Worm (Caenorhabditis elegans): ENCODE data around the gene C27C12.3.

The C27C12.3 gene

DNA sequence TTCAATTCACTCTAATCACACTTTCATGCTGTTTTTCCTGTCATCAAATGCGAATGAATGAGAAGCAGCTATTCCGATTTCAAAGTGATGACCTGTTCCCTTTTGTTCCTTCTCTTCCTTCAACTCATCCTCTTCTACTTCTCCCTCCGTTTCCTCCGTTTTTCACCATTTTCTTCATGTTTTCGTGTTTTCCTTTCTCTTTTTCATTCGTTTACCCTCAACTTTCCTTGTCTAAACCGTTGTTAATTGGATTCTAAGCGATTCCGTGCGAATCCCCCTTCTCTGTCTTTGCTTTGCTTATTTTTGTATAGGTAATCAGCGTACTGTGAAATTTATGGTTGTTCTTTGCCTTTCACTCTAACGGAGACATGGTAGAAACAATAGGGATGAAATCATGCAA, 20.2 kb upstream of the C27C12.3 start:
- TF ChIP-seq unc-62 (GFP tag; optimal IDR thresholded peaks at IDR 0.05 in 1 of 2), result peak in 1 of 2 experiments; percentile 13
- TF ChIP-seq unc-62 (tag; optimal IDR thresholded peaks at IDR 0.05), result no peak
- peak; percentile 60 for TF ChIP-seq aha-1 (tag)
- TF ChIP-seq lin-29 (GFP tag; IDR thresholded peaks at IDR 0.05), result no peak

ce11 chrX:14881119-14881518, 15.5 kb upstream of the C27C12.3 start, which contains the start of gene flp-8:
TSS of gene flp-8 (plus strand) at chrX:14881419.
- TF ChIP-seq mep-1 (tag; optimal IDR thresholded peaks at IDR 0.05) (no peak), tra-1 (GFP tag; IDR thresholded peaks at IDR 0.05) (no peak), F10B5.3 (tag; optimal IDR thresholded peaks at IDR 0.05) (no peak), T26A8.4 (GFP tag; IDR thresholded peaks at IDR 0.05) (no peak), hmg-1.1 (GFP tag; IDR thresholded peaks at IDR 0.05) (no peak), Y105C5A.15 (GFP tag; IDR thresholded peaks at IDR 0.05) (no peak), dpl-1 (GFP tag; optimal IDR thresholded peaks at IDR 0.05) (no peak), nhr-6 (tag; optimal IDR thresholded peaks at IDR 0.05) (no peak), spr-1 (tag; optimal IDR thresholded peaks at IDR 0.05) (no peak), nhr-11 (tag; optimal IDR thresholded peaks at IDR 0.05) (no peak), jun-1 (tag; optimal IDR thresholded peaks at IDR 0.05) (no peak)

- TF ChIP-seq egl-43 (GFP tag; IDR thresholded peaks at IDR 0.05) (0 out of 2 replicates have a peak, but pooled peaks have one; percentile 51), set-16 (GFP tag; IDR thresholded peaks at IDR 0.05) (peak; percentile 62), lin-29 (GFP tag; IDR thresholded peaks at IDR 0.05) (no peak)
Observed at ce11 chrX:14877691-14878090, 12.0 kb upstream of the C27C12.3 start.

- no peak for TF ChIP-seq Y48G9A.11 (GFP tag; IDR thresholded peaks at IDR 0.05)
- TF ChIP-seq D1046.2 (GFP tag; IDR thresholded peaks at IDR 0.05), result no peak
- TF ChIP-seq nhr-10 (tag; optimal IDR thresholded peaks at IDR 0.05), result no peak
- no peak for TF ChIP-seq zip-2 (tag; optimal IDR thresholded peaks at IDR 0.05)
- TF ChIP-seq lin-13 (GFP tag; optimal IDR thresholded peaks at IDR 0.05), result no peak
- no peak for TF ChIP-seq nhr-25 (tag; optimal IDR thresholded peaks at IDR 0.05; ENCODE audit: borderline replicate concordance, insufficient read depth)
- TF ChIP-seq ZK337.2 (GFP tag; IDR thresholded peaks at IDR 0.05), result no peak
- no peak for TF ChIP-seq fos-1 (tag; optimal IDR thresholded peaks at IDR 0.05)
- TF ChIP-seq R02D3.7 (tag; optimal IDR thresholded peaks at IDR 0.05), result no peak
- no peak for TF ChIP-seq Y75B8A.6 (GFP tag; IDR thresholded peaks at IDR 0.05)
- no peak for TF ChIP-seq Y5F2A.4 (GFP tag; optimal IDR thresholded peaks at IDR 0.05)
- TF ChIP-seq saeg-2 (GFP tag; IDR thresholded peaks at IDR 0.05), result no peak
- TF ChIP-seq spr-1 (tag; optimal IDR thresholded peaks at IDR 0.05), result no peak
- no peak for TF ChIP-seq T26A8.4 (GFP tag; IDR thresholded peaks at IDR 0.05)
- TF ChIP-seq nhr-77 (tag; optimal IDR thresholded peaks at IDR 0.05), result no peak
- TF ChIP-seq lin-1 (GFP tag; IDR thresholded peaks at IDR 0.05), result no peak
- no peak for TF ChIP-seq sdz-12 (GFP tag; optimal IDR thresholded peaks at IDR 0.05)
Observed at ce11 chrX:14875668-14876067, 10.0 kb upstream of the C27C12.3 start, which contains the start of gene sssh-1. TSS of gene sssh-1 (plus strand) at chrX:14875968.

ce11 chrX:14872817-14873469, 7.3 kb upstream of the C27C12.3 start, which contains the start of gene F31F6.3:
TSS of gene F31F6.3 (minus strand) at chrX:14872867.
- TF ChIP-seq D1046.2 (GFP tag; IDR thresholded peaks at IDR 0.05), result no peak
- no peak for TF ChIP-seq dpl-1 (GFP tag; optimal IDR thresholded peaks at IDR 0.05)
- no peak for TF ChIP-seq Y5F2A.4 (GFP tag; optimal IDR thresholded peaks at IDR 0.05)
- no peak for TF ChIP-seq nhr-28 (tag; optimal IDR thresholded peaks at IDR 0.05)
- TF ChIP-seq saeg-2 (GFP tag; IDR thresholded peaks at IDR 0.05), result no peak
- no peak for TF ChIP-seq nhr-11 (tag; optimal IDR thresholded peaks at IDR 0.05)
- no peak for TF ChIP-seq spr-1 (tag; optimal IDR thresholded peaks at IDR 0.05)
- TF ChIP-seq unc-39 (tag; optimal IDR thresholded peaks at IDR 0.05), result no peak
- no peak for TF ChIP-seq F44E2.7 (GFP tag; IDR thresholded peaks at IDR 0.05)
- no peak for TF ChIP-seq snpc-4 (tag; optimal IDR thresholded peaks at IDR 0.05)
- no peak for TF ChIP-seq T20F7.1 (GFP tag; optimal IDR thresholded peaks at IDR 0.05)
- TF ChIP-seq dmd-6 (GFP tag; IDR thresholded peaks at IDR 0.05), result no peak
- no peak for TF ChIP-seq madf-9 (GFP tag; conservative IDR thresholded peaks at IDR 0.05)
- TF ChIP-seq fos-1 (tag; optimal IDR thresholded peaks at IDR 0.05), result no peak

Data from whole organism, L4 larva.